Worm (Caenorhabditis elegans) whole organism, late embryonic: Measurements from ENCODE around the gene T07C4.12.

ENCODE experiments used
- C08G9.2 ChIP-seq: sonication (generic microtip); optimal IDR thresholded peaks from 2 replicates; lab custom pipeline; 2016; ENCODE audit warnings: mild to moderate bottlenecking, missing genetic modification characterization, moderate library complexity, missing compliant biosample characterization
- C38D4.7 ChIP-seq: fragments of 200-800 bp; sonication (Bioruptor generic); optimal IDR thresholded peaks from 2 replicates; lab custom pipeline; 2018; ENCODE audit warnings: mild to moderate bottlenecking, missing genetic modification characterization, moderate library complexity, missing compliant biosample characterization
- F13H6.1 ChIP-seq: sonication (generic microtip); optimal IDR thresholded peaks from 2 replicates; lab custom pipeline; 2016; ENCODE audit warnings: missing genetic modification characterization, missing compliant biosample characterization
- K02D7.2 ChIP-seq: sonication (generic microtip); optimal IDR thresholded peaks from 2 replicates; lab custom pipeline; 2017; ENCODE audit warnings: mild to moderate bottlenecking, missing genetic modification characterization, missing compliant biosample characterization
- Y22D7AL.16 ChIP-seq: sonication (generic microtip); optimal IDR thresholded peaks from 2 replicates; lab custom pipeline; 2016; ENCODE audit warnings: missing genetic modification characterization, missing compliant biosample characterization
- ahr-1 ChIP-seq: sonication (generic microtip); optimal IDR thresholded peaks from 2 replicates; lab custom pipeline; 2016; ENCODE audit warnings: missing genetic modification characterization, missing compliant biosample characterization
- ceh-14 ChIP-seq: sonication (generic microtip); optimal IDR thresholded peaks from 2 replicates; lab custom pipeline; 2016; ENCODE audit warnings: missing genotype, missing genetic modification characterization, missing compliant biosample characterization
- ceh-18 ChIP-seq: sonication (generic microtip); optimal IDR thresholded peaks from 2 replicates; lab custom pipeline; 2016; ENCODE audit warnings: missing genetic modification characterization, missing compliant biosample characterization
- ceh-19 ChIP-seq: fragments of 200-800 bp; sonication (Bioruptor generic); optimal IDR thresholded peaks from 2 replicates; lab custom pipeline; 2018; ENCODE audit warnings: mild to moderate bottlenecking, missing genetic modification characterization, missing compliant biosample characterization
- ceh-30 ChIP-seq: fragments of 150-350 bp; optimal IDR thresholded peaks from 2 replicates; lab custom pipeline; 2014; ENCODE audit warnings: missing biosample characterization, missing genetic modification characterization
- ceh-31 ChIP-seq: sonication (generic microtip); optimal IDR thresholded peaks from 2 replicates; lab custom pipeline; 2016; ENCODE audit warnings: missing genetic modification characterization, missing compliant biosample characterization
- ceh-34 ChIP-seq: sonication (generic microtip); optimal IDR thresholded peaks from 2 replicates; lab custom pipeline; 2016; ENCODE audit warnings: mild to moderate bottlenecking, missing genetic modification characterization, missing compliant biosample characterization
- ceh-45 ChIP-seq: fragments of 200-800 bp; sonication (Bioruptor generic); IDR thresholded peaks from 2 replicates; pipeline ENCODE4 v1.3.6; 2022; ENCODE audit warnings: missing genetic modification reagents, missing genetic modification characterization, missing compliant biosample characterization
- ceh-6 ChIP-seq: fragments of 200-800 bp; sonication (Bioruptor generic); optimal IDR thresholded peaks from 2 replicates; lab custom pipeline; 2018; ENCODE audit warnings: mild to moderate bottlenecking, missing genetic modification characterization, missing compliant biosample characterization
- ceh-9 ChIP-seq: sonication (generic microtip); optimal IDR thresholded peaks from 2 replicates; lab custom pipeline; 2016; ENCODE audit warnings: mild to moderate bottlenecking, missing genetic modification characterization, inconsistent platforms, missing compliant biosample characterization
- che-1 ChIP-seq: sonication (generic microtip); optimal IDR thresholded peaks from 2 replicates; lab custom pipeline; 2016; ENCODE audit warnings: mild to moderate bottlenecking, missing genetic modification characterization, missing compliant biosample characterization
- dve-1 ChIP-seq: sonication (generic microtip); optimal IDR thresholded peaks from 2 replicates; lab custom pipeline; 2017; ENCODE audit warnings: antibody characterized with exemption, mild to moderate bottlenecking, missing genetic modification characterization, missing compliant biosample characterization
- elt-2 ChIP-seq: sonication (generic microtip); optimal IDR thresholded peaks from 2 replicates; lab custom pipeline; 2016; ENCODE audit warnings: missing genetic modification reagents, missing genetic modification characterization, missing compliant biosample characterization
- eyg-1 ChIP-seq: sonication (generic microtip); optimal IDR thresholded peaks from 2 replicates; lab custom pipeline; 2016; ENCODE audit warnings: missing genotype, missing genetic modification characterization, missing compliant biosample characterization
- fkh-6 ChIP-seq: sonication (generic microtip); optimal IDR thresholded peaks from 2 replicates; lab custom pipeline; 2016; ENCODE audit warnings: missing genetic modification characterization, missing compliant biosample characterization
- lim-6 ChIP-seq: sonication (generic microtip); optimal IDR thresholded peaks from 2 replicates; lab custom pipeline; 2016; ENCODE audit warnings: missing genetic modification characterization, missing compliant biosample characterization
- nfya-1 ChIP-seq: sonication (generic microtip); optimal IDR thresholded peaks from 2 replicates; lab custom pipeline; 2017; ENCODE audit warnings: missing genetic modification characterization, mild to moderate bottlenecking, missing compliant biosample characterization, antibody characterized with exemption, moderate library complexity
- nhr-11 ChIP-seq: fragments of 150-350 bp; optimal IDR thresholded peaks from 2 replicates; lab custom pipeline; 2014; ENCODE audit warnings: missing biosample characterization, missing genetic modification characterization
- odd-2 ChIP-seq: sonication (generic microtip); optimal IDR thresholded peaks from 2 replicates; lab custom pipeline; 2017; ENCODE audit warnings: antibody characterized with exemption, mild to moderate bottlenecking, missing genetic modification characterization, missing compliant biosample characterization
- pag-3 ChIP-seq: sonication (generic microtip); optimal IDR thresholded peaks from 2 replicates; lab custom pipeline; 2016; ENCODE audit warnings: missing compliant biosample characterization, missing genetic modification characterization, borderline replicate concordance
- pat-9 ChIP-seq: fragments of 200-800 bp; sonication (Bioruptor generic); optimal IDR thresholded peaks from 2 replicates; lab custom pipeline; 2018; ENCODE audit warnings: mild to moderate bottlenecking, missing genetic modification characterization, moderate library complexity, missing compliant biosample characterization
- pqm-1 ChIP-seq: sonication (generic microtip); optimal IDR thresholded peaks from 2 replicates; lab custom pipeline; 2016; ENCODE audit warnings: missing genetic modification characterization, missing compliant biosample characterization
- ref-2 ChIP-seq: sonication (generic microtip); optimal IDR thresholded peaks from 2 replicates; lab custom pipeline; 2016; ENCODE audit warnings: missing genetic modification characterization, missing compliant biosample characterization
- rnt-1 ChIP-seq: sonication (generic microtip); optimal IDR thresholded peaks from 2 replicates; lab custom pipeline; 2016; ENCODE audit warnings: missing genetic modification characterization, missing compliant biosample characterization
- sox-2 ChIP-seq: fragments of 200-800 bp; sonication (Bioruptor generic); IDR thresholded peaks from 2 replicates; pipeline ENCODE4 v1.3.6; 2022; ENCODE audit warnings: missing genetic modification reagents, missing genetic modification characterization, missing compliant biosample characterization
- sox-4 ChIP-seq: sonication (generic microtip); optimal IDR thresholded peaks from 2 replicates; lab custom pipeline; 2017; ENCODE audit warnings: mild to moderate bottlenecking, missing genetic modification characterization, inconsistent platforms, missing compliant biosample characterization
- syd-9 ChIP-seq: sonication (generic microtip); optimal IDR thresholded peaks from 2 replicates; lab custom pipeline; 2016; ENCODE audit warnings: mild to moderate bottlenecking, missing genetic modification characterization, moderate library complexity, missing compliant biosample characterization
- tbx-2 ChIP-seq: sonication (generic microtip); optimal IDR thresholded peaks from 2 replicates; lab custom pipeline; 2016; ENCODE audit warnings: missing genetic modification characterization, missing compliant biosample characterization
- tbx-7 ChIP-seq: sonication (generic microtip); optimal IDR thresholded peaks from 2 replicates; lab custom pipeline; 2016; ENCODE audit warnings: missing genotype, missing genetic modification characterization, missing compliant biosample characterization
- unc-3 ChIP-seq, 2 experiments: fragments of 200-800 bp in 1 of 2; sonication (Bioruptor generic) in 1 of 2; sonication (generic microtip) in 1 of 2; conservative IDR thresholded peaks in 1 of 2; optimal IDR thresholded peaks in 1 of 2; 2 replicates each; pipeline versions ENCODE4 v1.3.6 to Lab custom; 2016 to 2022; ENCODE audit warnings: missing compliant biosample characterization in 2 of 2, missing genetic modification characterization in 2 of 2, missing genetic modification reagents in 1 of 2
- unc-42 ChIP-seq: sonication (generic microtip); optimal IDR thresholded peaks from 2 replicates; lab custom pipeline; 2016; ENCODE audit warnings: missing genotype, missing genetic modification characterization, missing compliant biosample characterization
- unc-55 ChIP-seq: sonication (generic microtip); optimal IDR thresholded peaks from 2 replicates; lab custom pipeline; 2017; ENCODE audit warnings: missing biosample characterization, missing genetic modification reagents, missing genetic modification characterization
- unc-86 ChIP-seq: sonication (generic microtip); optimal IDR thresholded peaks from 2 replicates; lab custom pipeline; 2016; ENCODE audit warnings: missing genetic modification characterization, missing compliant biosample characterization

T07C4.12 gene

DNA sequence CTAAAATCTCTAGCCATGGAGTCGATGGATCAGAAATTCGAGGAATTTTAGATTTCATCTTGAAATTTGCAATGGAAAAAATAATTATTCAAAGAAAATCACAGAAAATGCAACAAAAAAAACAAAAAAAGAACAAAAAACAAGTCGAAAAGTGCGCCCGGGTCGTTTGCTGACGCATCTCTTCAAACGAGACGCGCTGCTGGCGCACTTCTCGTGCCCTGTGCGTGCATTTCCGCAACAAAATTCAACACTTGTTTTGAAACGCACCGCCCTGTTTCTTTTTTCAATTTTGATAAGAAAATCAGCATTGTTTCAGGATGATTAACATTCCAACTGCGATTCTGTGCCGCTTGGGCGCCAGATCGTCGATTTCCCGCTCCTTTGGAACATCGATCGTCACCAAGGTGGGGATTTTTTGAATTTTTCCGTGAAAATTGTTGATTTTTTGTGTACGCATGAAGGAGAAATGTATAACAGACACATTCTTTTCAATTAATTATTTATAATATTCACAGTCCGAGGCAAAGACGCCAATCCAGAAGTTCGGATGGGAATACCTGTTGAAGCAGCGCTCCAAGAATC is 1.6 kb upstream of the T07C4.12 start, which contains the start of the genes jmjd-4 and mev-1:
jmjd-4 (minus strand) TSS at position 58 of the 582 bp plus-strand sequence.
mev-1 (plus strand) TSS at position 317 of the 582 bp plus-strand sequence.
- TF ChIP-seq rnt-1 (tag; lab: Kevin White, UChicago) (peak; percentile 58), C08G9.2 (tag; lab: Kevin White, UChicago) (peak; percentile 9), ceh-31 (tag; lab: Kevin White, UChicago) (peak; percentile 56), ceh-18 (peak; percentile 70), tbx-2 (tag; lab: Kevin White, UChicago) (peak; percentile 50), ceh-30 (peak; percentile 36), fkh-6 (tag; lab: Kevin White, UChicago) (no peak), che-1 (peak; percentile 33), unc-3 (GFP tag; conservative IDR thresholded peaks at IDR 0.05; lab: Robert Waterston, UW) (peak; percentile 41; the same call in 1 of the 2 replicates), unc-3 (tag; optimal IDR thresholded peaks at IDR 0.05; lab: Kevin White, UChicago) (no peak), dve-1 (tag; lab: Kevin White, UChicago) (peak; percentile 36), elt-2 (tag; lab: Kevin White, UChicago) (peak; percentile 60), ahr-1 (tag; lab: Kevin White, UChicago) (peak; percentile 24), pat-9 (tag; lab: Kevin White, UChicago) (no peak), ref-2 (tag; lab: Kevin White, UChicago) (peak; percentile 45), ceh-14 (peak; percentile 43), ceh-34 (tag; lab: Kevin White, UChicago) (peak; percentile 18), lim-6 (tag; lab: Kevin White, UChicago) (no peak), nfya-1 (tag; lab: Kevin White, UChicago) (peak; percentile 68), unc-42 (tag; lab: Kevin White, UChicago) (peak; percentile 31), C38D4.7 (GFP tag; lab: Kevin White, UChicago) (peak; percentile 13), unc-86 (tag; lab: Kevin White, UChicago) (peak; percentile 57), sox-4 (tag; lab: Kevin White, UChicago) (no peak), nhr-11 (tag; lab: Kevin White, UChicago) (no peak)

DNA sequence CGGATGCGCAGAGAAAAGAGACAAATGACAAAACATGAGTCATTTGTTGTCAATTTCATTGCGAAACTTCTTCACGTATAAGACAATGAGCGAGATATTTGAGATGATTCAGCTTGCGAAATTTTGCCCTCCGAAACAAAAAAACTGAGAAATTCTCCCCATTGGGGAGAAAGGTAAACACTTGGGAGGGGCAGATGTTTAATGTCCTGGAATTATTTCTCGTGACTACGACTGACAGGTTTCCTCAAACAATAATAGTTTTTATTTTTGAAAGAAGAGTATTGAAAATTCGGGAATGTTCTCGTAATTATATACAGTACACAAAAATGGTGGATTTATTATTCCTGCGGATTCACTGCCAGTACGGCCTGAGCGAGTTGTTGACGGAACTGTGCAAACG is 1.2 kb downstream of the T07C4.12 start:
- TF ChIP-seq pag-3 (tag; lab: Kevin White, UChicago) (no peak), tbx-2 (tag; lab: Kevin White, UChicago) (no peak), ceh-9 (no peak), unc-55 (GFP tag; lab: Kevin White, UChicago) (no peak), sox-2 (GFP tag; lab: Robert Waterston, UW) (no peak), unc-3 (GFP tag; conservative IDR thresholded peaks at IDR 0.05; lab: Robert Waterston, UW) (no peak), unc-3 (tag; optimal IDR thresholded peaks at IDR 0.05; lab: Kevin White, UChicago) (no peak), eyg-1 (no peak), ceh-6 (GFP tag; lab: Kevin White, UChicago) (no peak), ceh-45 (no peak), ceh-30 (no peak), tbx-7 (no peak), C08G9.2 (tag; lab: Kevin White, UChicago) (no peak), odd-2 (tag; lab: Kevin White, UChicago) (no peak), F13H6.1 (tag; lab: Kevin White, UChicago) (no peak), syd-9 (tag; lab: Kevin White, UChicago) (no peak)
- TF ChIP-seq, all 69 proteins: peak for 0

DNA sequence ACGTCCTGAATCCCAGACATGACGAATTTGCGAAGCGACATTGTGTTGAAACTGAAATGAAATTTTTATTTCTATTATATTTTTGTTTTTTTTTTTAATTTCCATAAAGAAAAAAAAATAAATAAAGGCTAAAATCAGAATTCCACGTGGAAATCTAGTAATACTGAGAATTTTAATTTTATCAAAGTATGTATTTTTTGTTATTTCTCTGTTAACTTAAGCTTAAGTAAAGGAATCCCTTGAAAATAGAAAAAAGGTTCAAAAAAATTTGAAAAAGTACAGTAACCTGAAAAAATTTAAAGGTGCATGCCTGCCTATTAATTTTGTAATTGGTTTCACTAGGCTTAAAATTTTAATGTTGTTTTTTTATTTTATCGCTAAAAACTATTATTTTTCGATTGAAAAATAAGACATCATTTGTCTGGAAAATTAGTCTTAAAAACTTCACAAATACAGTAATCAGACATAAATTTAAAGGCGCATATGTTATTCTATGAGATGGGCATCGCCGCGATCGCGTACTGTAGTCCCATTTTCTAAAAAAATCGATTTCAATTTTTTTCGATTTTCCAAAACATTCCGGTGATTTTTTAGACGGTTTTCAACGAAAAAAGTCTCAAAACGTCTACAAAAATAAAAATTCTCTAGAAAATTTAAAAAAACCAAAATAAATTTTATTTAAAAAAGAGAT is 1.9 kb downstream of the T07C4.12 start, which contains the start of gene nex-2:
nex-2 (minus strand) TSS at position 51 of the 691 bp plus-strand sequence.
- TF ChIP-seq Y22D7AL.16 (tag; lab: Kevin White, UChicago) (no peak), ceh-19 (GFP tag; lab: Kevin White, UChicago) (no peak), K02D7.2 (tag; lab: Kevin White, UChicago) (no peak), ref-2 (tag; lab: Kevin White, UChicago) (no peak), ceh-34 (tag; lab: Kevin White, UChicago) (no peak), pqm-1 (tag; lab: Kevin White, UChicago) (no peak)
- TF ChIP-seq, all 69 proteins: peak for 0
